Worm (Caenorhabditis elegans) whole organism, L1 larva: ENCODE results near the gene ubc-7.

ENCODE experiments used
- C16A3.4 ChIP-seq: fragments of 150-350 bp; optimal IDR thresholded peaks from 2 replicates; lab custom pipeline; 2014; ENCODE audit warnings: missing biosample characterization, missing genetic modification characterization
- F16B12.6 ChIP-seq: fragments of 150-350 bp; optimal IDR thresholded peaks from 2 replicates; lab custom pipeline; 2014; ENCODE audit warnings: missing biosample characterization, missing genetic modification characterization
- Y116A8C.19 ChIP-seq: sonication (generic microtip); optimal IDR thresholded peaks from 2 replicates; lab custom pipeline; 2016; ENCODE audit warnings: missing compliant biosample characterization, missing genetic modification characterization, borderline replicate concordance
- aha-1 ChIP-seq: fragments of 150-350 bp; optimal IDR thresholded peaks from 2 replicates; lab custom pipeline; 2014; ENCODE audit warnings: missing biosample characterization, missing genetic modification characterization
- alr-1 ChIP-seq: fragments of 200-800 bp; sonication (Bioruptor generic); optimal IDR thresholded peaks from 2 replicates; lab custom pipeline; 2018; ENCODE audit warnings: borderline replicate concordance, mild to moderate bottlenecking, missing genetic modification characterization, missing compliant biosample characterization
- aly-2 ChIP-seq: fragments of 150-350 bp; optimal IDR thresholded peaks from 2 replicates; lab custom pipeline; 2014; ENCODE audit warnings: missing biosample characterization, missing genetic modification characterization
- ama-1 ChIP-seq: fragments of 150-350 bp; optimal IDR thresholded peaks from 2 replicates; lab custom pipeline; 2014
- ceh-63 ChIP-seq: fragments of 200-800 bp; sonication (Bioruptor generic); optimal IDR thresholded peaks from 2 replicates; lab custom pipeline; 2018; ENCODE audit warnings: mild to moderate bottlenecking, missing genetic modification characterization, missing compliant biosample characterization
- ceh-8 ChIP-seq: fragments of 200-800 bp; sonication (Bioruptor generic); optimal IDR thresholded peaks from 2 replicates; lab custom pipeline; 2018; ENCODE audit warnings: mild to moderate bottlenecking, missing genetic modification characterization, moderate library complexity, missing compliant biosample characterization
- ceh-82 ChIP-seq, 3 experiments: fragments of 150-350 bp in 1 of 3; sonication (generic microtip) in 2 of 3; optimal IDR thresholded peaks; 2 replicates each; lab custom pipeline; 2014 to 2017; ENCODE audit warnings: missing biosample characterization in 3 of 3, missing genetic modification characterization in 3 of 3
- ces-1 ChIP-seq: fragments of 150-350 bp; optimal IDR thresholded peaks from 2 replicates; lab custom pipeline; 2014; ENCODE audit warnings: missing biosample characterization, missing genetic modification reagents, missing genetic modification characterization
- dpl-1 ChIP-seq, 3 experiments: fragments of 150-350 bp in 2 of 3; sonication (generic microtip) in 1 of 3; optimal IDR thresholded peaks; 2 replicates each; lab custom pipeline; 2014 to 2017; ENCODE audit warnings: missing biosample characterization in 3 of 3, missing genetic modification characterization in 3 of 3, missing genetic modification reagents in 3 of 3
- egl-27 ChIP-seq, 2 experiments: fragments of 150-350 bp in 1 of 2; sonication (generic microtip); optimal IDR thresholded peaks; 3 replicates each; lab custom pipeline; 2017 to 2018; ENCODE audit warnings: missing biosample characterization in 2 of 2, missing genetic modification characterization in 2 of 2, missing genetic modification reagents in 2 of 2
- elt-3 ChIP-seq, 6 experiments: fragments of 150-350 bp in 1 of 6; sonication (generic microtip); optimal IDR thresholded peaks; 2 replicates each; lab custom pipeline; 2017 to 2018; ENCODE audit warnings: missing biosample characterization in 6 of 6, missing genetic modification characterization in 6 of 6, inconsistent platforms in 1 of 6
- fkh-8 ChIP-seq: sonication (generic microtip); optimal IDR thresholded peaks from 2 replicates; lab custom pipeline; 2016; ENCODE audit warnings: mild to moderate bottlenecking, missing genetic modification characterization, missing compliant biosample characterization
- fos-1 ChIP-seq: fragments of 150-350 bp; optimal IDR thresholded peaks from 2 replicates; lab custom pipeline; 2014; ENCODE audit warnings: missing biosample characterization, missing genetic modification characterization
- irx-1 ChIP-seq: sonication (generic microtip); optimal IDR thresholded peaks from 2 replicates; lab custom pipeline; 2016; ENCODE audit warnings: missing genetic modification characterization, missing compliant biosample characterization
- jun-1 ChIP-seq: fragments of 150-350 bp; optimal IDR thresholded peaks from 2 replicates; lab custom pipeline; 2014; ENCODE audit warnings: missing biosample characterization, missing genetic modification reagents, missing genetic modification characterization
- lin-13 ChIP-seq: fragments of 150-350 bp; optimal IDR thresholded peaks from 2 replicates; lab custom pipeline; 2014; ENCODE audit warnings: missing biosample characterization, missing genetic modification reagents, missing genetic modification characterization
- lin-14 ChIP-seq: fragments of 200-800 bp; sonication (Bioruptor generic); optimal IDR thresholded peaks from 2 replicates; lab custom pipeline; 2018; ENCODE audit warnings: mild to moderate bottlenecking, missing genetic modification characterization, moderate library complexity, missing compliant biosample characterization
- lin-35 ChIP-seq, 2 experiments: fragments of 150-350 bp; optimal IDR thresholded peaks; 2 replicates each; lab custom pipeline; 2014; ENCODE audit warnings: missing biosample characterization in 2 of 2, missing genetic modification characterization in 2 of 2, missing genetic modification reagents in 2 of 2
- lin-39 ChIP-seq: fragments of 150-350 bp; optimal IDR thresholded peaks from 2 replicates; lab custom pipeline; 2014; ENCODE audit warnings: missing biosample characterization, missing genetic modification reagents, missing genetic modification characterization
- lir-3 ChIP-seq: sonication (generic microtip); optimal IDR thresholded peaks from 2 replicates; lab custom pipeline; 2016; ENCODE audit warnings: mild to moderate bottlenecking, missing genetic modification characterization, moderate library complexity, missing compliant biosample characterization; ENCODE audit not compliant: poor library complexity
- lsy-2 ChIP-seq, 2 experiments: fragments of 150-350 bp; optimal IDR thresholded peaks; 2 replicates each; lab custom pipeline; 2014; ENCODE audit warnings: missing biosample characterization in 2 of 2, missing genetic modification characterization in 2 of 2
- mep-1 ChIP-seq: fragments of 150-350 bp; optimal IDR thresholded peaks from 2 replicates; lab custom pipeline; 2014; ENCODE audit warnings: missing biosample characterization, missing genetic modification characterization
- nhr-11 ChIP-seq: fragments of 150-350 bp; optimal IDR thresholded peaks from 2 replicates; lab custom pipeline; 2014; ENCODE audit warnings: missing biosample characterization, missing genetic modification characterization
- nhr-12 ChIP-seq: sonication (generic microtip); optimal IDR thresholded peaks from 2 replicates; lab custom pipeline; 2017; ENCODE audit warnings: missing biosample characterization, missing genetic modification characterization
- nhr-19 ChIP-seq: fragments of 200-800 bp; sonication (Bioruptor generic); conservative IDR thresholded peaks from 2 replicates; pipeline ENCODE4 v1.3.6; 2022; ENCODE audit warnings: missing genetic modification characterization, missing compliant biosample characterization
- nhr-20 ChIP-seq: sonication (generic microtip); optimal IDR thresholded peaks from 2 replicates; lab custom pipeline; 2016; ENCODE audit warnings: mild to moderate bottlenecking, missing genetic modification characterization, missing compliant biosample characterization
- nhr-28 ChIP-seq: fragments of 150-350 bp; optimal IDR thresholded peaks from 2 replicates; lab custom pipeline; 2014; ENCODE audit warnings: missing biosample characterization, missing genetic modification characterization
- nhr-47 ChIP-seq: sonication (generic microtip); optimal IDR thresholded peaks from 2 replicates; lab custom pipeline; 2016; ENCODE audit warnings: mild to moderate bottlenecking, missing genetic modification characterization, moderate library complexity, missing compliant biosample characterization
- nhr-71 ChIP-seq: sonication (generic microtip); optimal IDR thresholded peaks from 2 replicates; lab custom pipeline; 2016; ENCODE audit warnings: mild to moderate bottlenecking, missing genetic modification characterization, moderate library complexity, missing compliant biosample characterization
- nhr-76 ChIP-seq: sonication (generic microtip); optimal IDR thresholded peaks from 2 replicates; lab custom pipeline; 2017; ENCODE audit warnings: missing biosample characterization, missing genetic modification characterization
- nhr-77 ChIP-seq: fragments of 150-350 bp; optimal IDR thresholded peaks from 2 replicates; lab custom pipeline; 2014; ENCODE audit warnings: missing biosample characterization, missing genetic modification characterization
- nhr-84 ChIP-seq: sonication (generic microtip); optimal IDR thresholded peaks from 2 replicates; lab custom pipeline; 2017; ENCODE audit warnings: missing biosample characterization, missing genetic modification characterization
- nhr-90 ChIP-seq: sonication (generic microtip); optimal IDR thresholded peaks from 2 replicates; lab custom pipeline; 2016; ENCODE audit warnings: mild to moderate bottlenecking, missing genetic modification characterization, missing compliant biosample characterization; ENCODE audit not compliant: poor library complexity
- pax-3 ChIP-seq: fragments of 200-800 bp; sonication (Bioruptor generic); optimal IDR thresholded peaks from 2 replicates; lab custom pipeline; 2018; ENCODE audit warnings: mild to moderate bottlenecking, missing genetic modification characterization, moderate library complexity, missing compliant biosample characterization
- pqm-1 ChIP-seq: sonication (generic microtip); optimal IDR thresholded peaks from 3 replicates; lab custom pipeline; 2017; ENCODE audit warnings: missing biosample characterization, missing genetic modification characterization
- rnt-1 ChIP-seq: sonication (generic microtip); optimal IDR thresholded peaks from 2 replicates; lab custom pipeline; 2016; ENCODE audit warnings: mild to moderate bottlenecking, missing genetic modification characterization, moderate library complexity, missing compliant biosample characterization
- skn-1 ChIP-seq: fragments of 150-350 bp; optimal IDR thresholded peaks from 2 replicates; lab custom pipeline; 2014; ENCODE audit warnings: missing biosample characterization, missing genetic modification characterization
- snu-23 ChIP-seq: sonication (generic microtip); optimal IDR thresholded peaks from 2 replicates; lab custom pipeline; 2016; ENCODE audit warnings: missing genetic modification characterization, missing compliant biosample characterization
- sptf-1 ChIP-seq: fragments of 150-350 bp; optimal IDR thresholded peaks from 2 replicates; lab custom pipeline; 2014; ENCODE audit warnings: missing biosample characterization, missing genetic modification characterization
- swsn-7 ChIP-seq: sonication (generic microtip); optimal IDR thresholded peaks from 2 replicates; lab custom pipeline; 2016; ENCODE audit warnings: missing genetic modification characterization, missing compliant biosample characterization
- unc-130 ChIP-seq: fragments of 150-350 bp; optimal IDR thresholded peaks from 2 replicates; lab custom pipeline; 2017; ENCODE audit warnings: missing biosample characterization, missing genetic modification characterization, inconsistent platforms
- unc-62 ChIP-seq: fragments of 150-350 bp; optimal IDR thresholded peaks from 2 replicates; lab custom pipeline; 2014; ENCODE audit warnings: missing biosample characterization, missing genetic modification reagents, missing genetic modification characterization
- unc-86 ChIP-seq: sonication (generic microtip); optimal IDR thresholded peaks from 2 replicates; lab custom pipeline; 2016; ENCODE audit warnings: missing genetic modification characterization, missing compliant biosample characterization
- unc-98 ChIP-seq: fragments of 200-800 bp; sonication (Bioruptor generic); IDR thresholded peaks from 2 replicates; pipeline ENCODE4 v1.3.6; 2022; ENCODE audit warnings: missing genetic modification characterization, missing compliant biosample characterization
- vab-15 ChIP-seq: sonication (generic microtip); optimal IDR thresholded peaks from 2 replicates; lab custom pipeline; 2017; ENCODE audit warnings: missing genotype, mild to moderate bottlenecking, missing genetic modification characterization, missing compliant biosample characterization
- xbp-1 ChIP-seq: sonication (generic microtip); optimal IDR thresholded peaks from 2 replicates; lab custom pipeline; 2016; ENCODE audit warnings: missing genetic modification characterization, missing compliant biosample characterization
- zag-1 ChIP-seq: fragments of 150-350 bp; optimal IDR thresholded peaks from 2 replicates; lab custom pipeline; 2014; ENCODE audit warnings: missing biosample characterization, missing genetic modification characterization

Gene ubc-7

ce11 chrIII:9620148-9620547, 10.8 kb downstream of the ubc-7 start (continued):
- TF ChIP-seq alr-1, result no peak
- no peak for TF ChIP-seq aly-2 (tag; lab: Kevin White, UChicago)
- no peak for TF ChIP-seq fkh-8 (tag; lab: Kevin White, UChicago)
- no peak for TF ChIP-seq ceh-8 (GFP tag; lab: Kevin White, UChicago)
- TF ChIP-seq egl-27 (tag; optimal IDR thresholded peaks at IDR 0.05; lab: Kevin White, UChicago), result no peak
- TF ChIP-seq nhr-28 (tag; lab: Kevin White, UChicago), result no peak
- TF ChIP-seq dpl-1 (GFP tag; optimal IDR thresholded peaks at IDR 0.05; lab: Kevin White, UChicago), result peak in 2 of 3 experiments; percentile 8 to 22
- TF ChIP-seq F16B12.6 (tag; lab: Kevin White, UChicago), result no peak
- peak; percentile 68 for TF ChIP-seq nhr-19 (GFP tag; lab: Robert Waterston, UW)
- no peak for TF ChIP-seq zag-1 (tag; lab: Kevin White, UChicago)
- TF ChIP-seq lin-13 (GFP tag; lab: Kevin White, UChicago), result peak; percentile 57
- no peak for TF ChIP-seq C16A3.4 (tag; lab: Kevin White, UChicago)
- TF ChIP-seq nhr-76 (tag; lab: Kevin White, UChicago), result no peak
- no peak for TF ChIP-seq Y116A8C.19
- no peak for TF ChIP-seq ces-1 (GFP tag; lab: Kevin White, UChicago)
- TF ChIP-seq unc-130 (tag; lab: Kevin White, UChicago), result peak; percentile 30
- TF ChIP-seq swsn-7, result peak; percentile 32
- TF ChIP-seq xbp-1 (tag; lab: Kevin White, UChicago), result peak; percentile 20
- TF ChIP-seq lsy-2 (tag; optimal IDR thresholded peaks at IDR 0.05; lab: Kevin White, UChicago), result peak in 1 of 2 experiments; percentile 56
- TF ChIP-seq unc-62, result no peak
- TF ChIP-seq nhr-90 (tag; lab: Kevin White, UChicago), result peak; percentile 18
- TF ChIP-seq irx-1 (tag; lab: Kevin White, UChicago), result no peak
- TF ChIP-seq fos-1 (tag; lab: Kevin White, UChicago), result no peak
- TF ChIP-seq skn-1 (tag; lab: Kevin White, UChicago), result no peak
- TF ChIP-seq lin-35 (GFP tag; optimal IDR thresholded peaks at IDR 0.05; lab: Kevin White, UChicago), result peak; percentile 28 to 32
- TF ChIP-seq pqm-1, result no peak
- no peak for TF ChIP-seq ama-1
- TF ChIP-seq aha-1 (tag; lab: Kevin White, UChicago), result no peak
- no peak for TF ChIP-seq nhr-77 (tag; lab: Kevin White, UChicago)
- peak; percentile 85 for TF ChIP-seq rnt-1 (tag; lab: Kevin White, UChicago)
- TF ChIP-seq unc-86 (tag; lab: Kevin White, UChicago), result no peak
- TF ChIP-seq lin-39, result no peak
- TF ChIP-seq, all 84 proteins: peak for 24

DNA sequence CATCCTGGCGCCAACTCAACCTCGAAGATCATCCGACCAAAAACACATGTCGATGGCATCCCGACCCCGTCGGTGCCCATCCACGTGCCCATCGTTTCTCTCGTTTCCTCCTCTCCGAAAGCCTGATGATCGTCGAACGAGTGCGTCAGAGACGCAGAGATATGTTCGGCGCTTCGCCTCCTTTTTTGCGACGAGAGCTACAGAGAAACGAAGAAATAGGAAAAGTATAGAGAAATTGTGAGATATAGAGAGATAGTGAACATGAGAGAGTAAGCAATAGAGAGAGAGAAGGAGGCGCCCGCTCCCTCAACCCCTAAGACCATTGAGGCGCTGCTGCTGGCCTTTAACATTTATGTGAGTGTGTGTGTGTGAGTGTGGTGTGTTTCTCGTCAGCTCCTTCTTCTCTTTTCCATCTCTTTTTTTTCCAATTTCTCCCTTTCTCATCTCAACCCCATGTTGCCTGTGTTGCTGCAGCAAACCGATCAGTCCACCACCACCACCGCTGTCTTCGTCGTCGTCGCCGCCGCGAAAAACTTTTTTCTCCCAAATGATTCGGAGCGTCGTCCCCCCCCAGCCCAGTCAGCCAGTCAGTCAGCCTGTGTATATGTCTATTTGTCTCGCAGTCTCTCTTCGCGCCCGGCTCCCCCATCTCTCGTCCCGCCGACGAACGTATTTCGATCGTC, 11.7 kb downstream of the ubc-7 start, which contains the start of gene hlh-11:
TSS of gene hlh-11 (plus strand) at position 633 of the 683 bp plus-strand sequence.
- TF ChIP-seq unc-98, result no peak
- peak; percentile 33 for TF ChIP-seq aly-2 (tag; lab: Kevin White, UChicago)
- TF ChIP-seq nhr-20 (tag; lab: Kevin White, UChicago), result peak; percentile 96
- TF ChIP-seq elt-3 (tag; optimal IDR thresholded peaks at IDR 0.05; lab: Kevin White, UChicago), result peak in 4 of 6 experiments; percentile 40 to 75 (median 55)
- TF ChIP-seq lir-3 (tag; lab: Kevin White, UChicago), result peak; percentile 90
- TF ChIP-seq alr-1, result no peak
- peak; percentile 79 for TF ChIP-seq nhr-11
- TF ChIP-seq ceh-63 (GFP tag; lab: Kevin White, UChicago), result no peak
- TF ChIP-seq lin-14 (GFP tag; lab: Kevin White, UChicago), result peak; percentile 99
- no peak for TF ChIP-seq vab-15 (tag; lab: Kevin White, UChicago)
- TF ChIP-seq nhr-71 (tag; lab: Kevin White, UChicago), result peak; percentile 98
- TF ChIP-seq sptf-1, result no peak
- peak; percentile 85 for TF ChIP-seq nhr-90 (tag; lab: Kevin White, UChicago)
- TF ChIP-seq dpl-1 (GFP tag; optimal IDR thresholded peaks at IDR 0.05; lab: Kevin White, UChicago), result peak; percentile 57 to 68 (median 67)
- TF ChIP-seq nhr-19 (GFP tag; lab: Robert Waterston, UW), result peak; percentile 88
- TF ChIP-seq aha-1 (tag; lab: Kevin White, UChicago), result peak; percentile 41
- TF ChIP-seq nhr-84 (tag; lab: Kevin White, UChicago), result no peak
- peak; percentile 95 for TF ChIP-seq mep-1 (tag; lab: Kevin White, UChicago)
- peak; percentile 51 to 81 (median 70) for TF ChIP-seq ceh-82 (tag; optimal IDR thresholded peaks at IDR 0.05; lab: Kevin White, UChicago)
- TF ChIP-seq pqm-1, result peak; percentile 27
- peak; percentile 92 for TF ChIP-seq nhr-77 (tag; lab: Kevin White, UChicago)
- peak; percentile 98 for TF ChIP-seq snu-23 (GFP tag; lab: Kevin White, UChicago)
- peak; percentile 93 for TF ChIP-seq nhr-47 (tag; lab: Kevin White, UChicago)
- TF ChIP-seq ces-1 (GFP tag; lab: Kevin White, UChicago), result no peak
- no peak for TF ChIP-seq nhr-12
- peak; percentile 55 for TF ChIP-seq pax-3 (tag; lab: Kevin White, UChicago)
- peak; percentile 93 for TF ChIP-seq rnt-1 (tag; lab: Kevin White, UChicago)
- TF ChIP-seq jun-1, result peak; percentile 88
